Fruit fly (Drosophila melanogaster) whole organism, embryonic: ENCODE measurements around the gene CG9467.

Source experiments
- Adf1 ChIP-seq: fragments of 200-800 bp; sonication (Bioruptor generic); IDR thresholded peaks from 2 replicates; pipeline ENCODE4 v1.3.6; 2022; ENCODE audit warnings: missing biosample characterization, missing genetic modification characterization
- Bgb ChIP-seq: fragments of 200-800 bp; sonication (Bioruptor generic); IDR thresholded peaks from 2 replicates; pipeline ENCODE4 v1.3.6; 2022; ENCODE audit warnings: missing biosample characterization, missing genetic modification characterization; ENCODE audit not compliant: partially characterized antibody
- CG11398 ChIP-seq: fragments of 200-800 bp; sonication (Bioruptor generic); optimal IDR thresholded peaks from 2 replicates; lab custom pipeline; 2016; ENCODE audit warnings: missing biosample characterization, missing genetic modification characterization
- CG11456 ChIP-seq: fragments of 200-800 bp; sonication (Bioruptor generic); IDR thresholded peaks from 3 replicates; pipeline ENCODE4 v1.3.6; 2022; ENCODE audit warnings: missing biosample characterization, missing genetic modification characterization
- CG12236 ChIP-seq: fragments of 200-800 bp; sonication (Bioruptor generic); optimal IDR thresholded peaks from 2 replicates; lab custom pipeline; 2016; ENCODE audit warnings: missing biosample characterization, missing genetic modification characterization
- CG12659 ChIP-seq: fragments of 200-800 bp; sonication (Bioruptor generic); optimal IDR thresholded peaks from 3 replicates; lab custom pipeline; 2017; ENCODE audit warnings: mild to moderate bottlenecking, missing biosample characterization, missing genetic modification reagents, missing genetic modification characterization
- CG13775 ChIP-seq: fragments of 200-800 bp; sonication (Bioruptor generic); optimal IDR thresholded peaks from 3 replicates; lab custom pipeline; 2017; ENCODE audit warnings: missing biosample characterization, mild to moderate bottlenecking, missing genetic modification characterization
- CG18011 ChIP-seq: fragments of 200-800 bp; sonication (Bioruptor generic); optimal IDR thresholded peaks from 2 replicates; lab custom pipeline; 2017; ENCODE audit warnings: missing biosample characterization, missing genetic modification characterization, mild to moderate bottlenecking, moderate library complexity, missing genotype
- CG18599 ChIP-seq: fragments of 200-800 bp; sonication (Bioruptor generic); optimal IDR thresholded peaks from 3 replicates; lab custom pipeline; 2017; ENCODE audit warnings: missing biosample characterization, missing genetic modification characterization, mild to moderate bottlenecking, moderate library complexity, missing genetic modification reagents
- CG2875 ChIP-seq: fragments of 200-800 bp; sonication (Bioruptor generic); optimal IDR thresholded peaks from 2 replicates; lab custom pipeline; 2017; ENCODE audit warnings: missing biosample characterization, mild to moderate bottlenecking, missing genetic modification characterization, missing genetic modification reagents
- CG32767 ChIP-seq: fragments of 200-800 bp; sonication (Bioruptor generic); IDR thresholded peaks from 2 replicates; pipeline ENCODE4 v1.3.6; 2022; ENCODE audit warnings: missing biosample characterization, missing genetic modification characterization
- CG5180 ChIP-seq: fragments of 200-800 bp; sonication (Bioruptor generic); optimal IDR thresholded peaks from 3 replicates; lab custom pipeline; 2017; ENCODE audit warnings: missing biosample characterization, missing genetic modification characterization, mild to moderate bottlenecking, moderate library complexity, missing genetic modification reagents
- CG6791 ChIP-seq: fragments of 200-800 bp; sonication (Bioruptor generic); IDR thresholded peaks from 3 replicates; pipeline ENCODE4 v1.3.6; 2022; ENCODE audit warnings: missing biosample characterization, missing genetic modification characterization; ENCODE audit not compliant: partially characterized antibody
- CG7372 ChIP-seq: fragments of 200-800 bp; sonication (Bioruptor generic); IDR thresholded peaks from 2 replicates; pipeline ENCODE4 v1.3.6; 2022; ENCODE audit warnings: missing biosample characterization, missing genetic modification characterization
- Chrac-16 ChIP-seq: fragments of 200-800 bp; sonication (Bioruptor generic); optimal IDR thresholded peaks from 3 replicates; lab custom pipeline; 2016; ENCODE audit warnings: missing biosample characterization, missing genetic modification characterization
- CoRest ChIP-seq: fragments of 200-800 bp; sonication (Bioruptor generic); optimal IDR thresholded peaks from 3 replicates; lab custom pipeline; 2018; ENCODE audit warnings: missing biosample characterization, mild to moderate bottlenecking, missing genetic modification characterization, moderate library complexity
- Dp ChIP-seq: fragments of 200-800 bp; sonication (Bioruptor generic); optimal IDR thresholded peaks from 2 replicates; lab custom pipeline; 2018; ENCODE audit warnings: missing biosample characterization, mild to moderate bottlenecking, missing genetic modification characterization, moderate library complexity
- Gug ChIP-seq: fragments of 200-800 bp; sonication (Bioruptor generic); IDR thresholded peaks from 4 replicates; pipeline ENCODE4 v1.3.6; 2022; ENCODE audit warnings: missing biosample characterization, missing genetic modification characterization
- Hand ChIP-seq: fragments of 200-800 bp; sonication (Bioruptor generic); optimal IDR thresholded peaks from 2 replicates; lab custom pipeline; 2017; ENCODE audit warnings: mild to moderate bottlenecking, missing biosample characterization, missing genetic modification reagents, missing genetic modification characterization
- Hr51 ChIP-seq, 2 experiments: fragments of 200-800 bp; sonication (Bioruptor generic); optimal IDR thresholded peaks; 2 replicates in 1 of 2; 3 replicates in 1 of 2; lab custom pipeline; 2016 to 2018; ENCODE audit warnings: missing biosample characterization in 2 of 2, missing genetic modification characterization in 2 of 2, mild to moderate bottlenecking in 1 of 2, moderate library complexity in 1 of 2
- Jarid2 ChIP-seq: fragments of 200-800 bp; sonication (Bioruptor generic); optimal IDR thresholded peaks from 3 replicates; lab custom pipeline; 2017; ENCODE audit warnings: mild to moderate bottlenecking, missing biosample characterization, missing genetic modification reagents, missing genetic modification characterization
- NK7.1 ChIP-seq: fragments of 200-800 bp; sonication (Bioruptor generic); optimal IDR thresholded peaks from 3 replicates; lab custom pipeline; 2016; ENCODE audit warnings: missing biosample characterization, missing genetic modification characterization
- Ptx1 ChIP-seq: fragments of 200-800 bp; sonication (Bioruptor generic); IDR thresholded peaks from 2 replicates; pipeline ENCODE4 v1.3.6; 2022; ENCODE audit warnings: missing biosample characterization, missing genetic modification characterization
- Scr ChIP-seq: fragments of 200-800 bp; sonication (Bioruptor generic); IDR thresholded peaks from 2 replicates; pipeline ENCODE4 v1.3.6; 2022; ENCODE audit warnings: missing biosample characterization, missing genetic modification characterization; ENCODE audit not compliant: partially characterized antibody
- Spps ChIP-seq: fragments of 200-800 bp; sonication (Bioruptor generic); optimal IDR thresholded peaks from 2 replicates; lab custom pipeline; 2018; ENCODE audit warnings: missing biosample characterization, mild to moderate bottlenecking, missing genetic modification characterization
- Ssrp ChIP-seq: fragments of 200-800 bp; sonication (Bioruptor generic); optimal IDR thresholded peaks from 2 replicates; lab custom pipeline; 2018; ENCODE audit warnings: missing biosample characterization, mild to moderate bottlenecking, missing genetic modification characterization, moderate library complexity
- YL-1 ChIP-seq: fragments of 200-800 bp; sonication (Bioruptor generic); optimal IDR thresholded peaks from 3 replicates; lab custom pipeline; 2017; ENCODE audit warnings: missing biosample characterization, mild to moderate bottlenecking, missing genetic modification characterization
- bbx ChIP-seq: fragments of 200-800 bp; sonication (Bioruptor generic); IDR thresholded peaks from 2 replicates; pipeline ENCODE4 v1.3.6; 2022; ENCODE audit warnings: missing biosample characterization, missing genetic modification characterization; ENCODE audit not compliant: partially characterized antibody
- br ChIP-seq: fragments of >200 bp; optimal IDR thresholded peaks from 2 replicates; lab custom pipeline; 2017
- croc ChIP-seq: fragments of 200-800 bp; sonication (Bioruptor generic); conservative IDR thresholded peaks from 3 replicates; pipeline ENCODE4 v1.3.6; 2022; ENCODE audit warnings: missing biosample characterization, missing genetic modification characterization
- crp ChIP-seq, 2 experiments: fragments of 200-800 bp; sonication (Bioruptor generic); optimal IDR thresholded peaks; 2 replicates in 1 of 2; 3 replicates in 1 of 2; lab custom pipeline; 2017; ENCODE audit warnings: missing biosample characterization in 2 of 2, missing genetic modification characterization in 2 of 2, mild to moderate bottlenecking in 1 of 2, moderate library complexity in 1 of 2
- dan ChIP-seq: fragments of 200-800 bp; sonication (Bioruptor generic); IDR thresholded peaks from 2 replicates; pipeline ENCODE4 v1.3.6; 2022; ENCODE audit warnings: missing biosample characterization, missing genetic modification characterization
- danr ChIP-seq: fragments of 200-800 bp; sonication (Bioruptor generic); IDR thresholded peaks from 2 replicates; pipeline ENCODE4 v1.3.6; 2022; ENCODE audit warnings: missing biosample characterization, missing genetic modification characterization
- dati ChIP-seq: fragments of 200-800 bp; sonication (Bioruptor generic); IDR thresholded peaks from 2 replicates; pipeline ENCODE4 v1.3.6; 2022; ENCODE audit warnings: missing biosample characterization, missing genetic modification characterization
- dimm ChIP-seq: fragments of 200-800 bp; sonication (Bioruptor generic); IDR thresholded peaks from 2 replicates; pipeline ENCODE4 v1.3.6; 2022; ENCODE audit warnings: missing biosample characterization, missing genetic modification characterization
- gem ChIP-seq: fragments of 200-800 bp; sonication (Bioruptor generic); optimal IDR thresholded peaks from 2 replicates; lab custom pipeline; 2019; ENCODE audit warnings: missing biosample characterization, mild to moderate bottlenecking, missing genetic modification characterization, moderate library complexity
- inv ChIP-seq: fragments of 200-800 bp; sonication (Bioruptor generic); IDR thresholded peaks from 2 replicates; pipeline ENCODE4 v1.3.6; 2022; ENCODE audit warnings: missing biosample characterization, missing genetic modification characterization; ENCODE audit not compliant: partially characterized antibody
- jing ChIP-seq: fragments of 200-800 bp; sonication (Bioruptor generic); optimal IDR thresholded peaks from 2 replicates; lab custom pipeline; 2018; ENCODE audit warnings: missing biosample characterization, mild to moderate bottlenecking, missing genetic modification characterization
- kay ChIP-seq: fragments of 200-800 bp; sonication (Bioruptor generic); optimal IDR thresholded peaks from 2 replicates; lab custom pipeline; 2016; ENCODE audit warnings: missing biosample characterization, missing genetic modification characterization
- kni ChIP-seq: fragments of 200-800 bp; sonication (Bioruptor generic); optimal IDR thresholded peaks from 3 replicates; lab custom pipeline; 2017; ENCODE audit warnings: mild to moderate bottlenecking, missing biosample characterization, missing genetic modification reagents, missing genetic modification characterization
- pb ChIP-seq: fragments of 200-800 bp; sonication (Bioruptor generic); optimal IDR thresholded peaks from 3 replicates; lab custom pipeline; 2016; ENCODE audit warnings: missing biosample characterization, missing genetic modification characterization
- phol ChIP-seq: fragments of 200-800 bp; sonication (Bioruptor generic); optimal IDR thresholded peaks from 3 replicates; lab custom pipeline; 2018; ENCODE audit warnings: missing biosample characterization, mild to moderate bottlenecking, missing genetic modification characterization, moderate library complexity
- seq ChIP-seq: fragments of 200-800 bp; sonication (Bioruptor generic); IDR thresholded peaks from 2 replicates; pipeline ENCODE4 v1.3.6; 2022; ENCODE audit warnings: missing biosample characterization, missing genetic modification characterization
- shn ChIP-seq: fragments of 200-800 bp; sonication (Bioruptor generic); optimal IDR thresholded peaks from 3 replicates; lab custom pipeline; 2016; ENCODE audit warnings: missing biosample characterization, missing genetic modification characterization
- so ChIP-seq: fragments of 200-800 bp; sonication (Bioruptor generic); IDR thresholded peaks from 3 replicates; pipeline ENCODE4 v1.3.6; 2022; ENCODE audit warnings: missing biosample characterization, missing genetic modification characterization
- stwl ChIP-seq: fragments of 200-800 bp; sonication (Bioruptor generic); optimal IDR thresholded peaks from 3 replicates; lab custom pipeline; 2018; ENCODE audit warnings: missing biosample characterization, mild to moderate bottlenecking, missing genetic modification characterization, moderate library complexity
- usp ChIP-seq: fragments of >200 bp; optimal IDR thresholded peaks from 2 replicates; lab custom pipeline; 2017; ENCODE audit warnings: missing biosample characterization, missing genetic modification characterization
- vfl ChIP-seq: fragments of 200-800 bp; sonication (Bioruptor generic); optimal IDR thresholded peaks from 2 replicates; lab custom pipeline; 2016; ENCODE audit warnings: missing biosample characterization, missing genetic modification characterization
- vvl ChIP-seq: fragments of 200-800 bp; sonication (Bioruptor generic); IDR thresholded peaks from 2 replicates; pipeline ENCODE4 v1.3.6; 2022; ENCODE audit warnings: missing biosample characterization, missing genetic modification characterization
- wor ChIP-seq: fragments of 200-800 bp; sonication (Bioruptor generic); IDR thresholded peaks from 2 replicates; pipeline ENCODE4 v1.3.6; 2022; ENCODE audit warnings: missing biosample characterization, missing genetic modification characterization

CG9467 gene

dm6 chr3R:9777941-9778360 is 22.9 kb downstream of the CG9467 start, which contains the start of gene RpS29 (continued):
- TF ChIP-seq CG5180 (GFP tag; lab: Kevin White, UChicago) (peak; percentile 24), usp (GFP tag; lab: Kevin White, UChicago) (no peak), Adf1 (GFP tag; lab: Robert Waterston, UW) (peak; percentile 74), CG13775 (GFP tag; lab: Kevin White, UChicago) (peak; percentile 77), CG2875 (GFP tag; lab: Kevin White, UChicago) (peak; percentile 43), CoRest (tag; lab: Kevin White, UChicago) (peak; percentile 63), Chrac-16 (GFP tag; lab: Kevin White, UChicago) (peak; percentile 83), shn (GFP tag; lab: Kevin White, UChicago) (peak; percentile 88), CG11456 (peak; percentile 95), kay (GFP tag; lab: Kevin White, UChicago) (peak; percentile 32), Hand (GFP tag; lab: Kevin White, UChicago) (peak; percentile 62), bbx (GFP tag; lab: Robert Waterston, UW) (peak; percentile 95), Scr (GFP tag; lab: Robert Waterston, UW) (peak; percentile 91), Ptx1 (GFP tag; lab: Robert Waterston, UW) (peak; percentile 79), CG32767 (GFP tag; lab: Robert Waterston, UW) (peak; percentile 57; the same call in 1 of the 2 replicates), inv (GFP tag; lab: Robert Waterston, UW) (peak; percentile 92), dan (no peak), CG7372 (peak; percentile 77), croc (GFP tag; lab: Robert Waterston, UW) (0 out of 3 replicates have a peak, but pooled peaks have one; percentile 32), pb (GFP tag; lab: Kevin White, UChicago) (peak; percentile 78), CG6791 (peak; percentile 97), gem (tag; lab: Kevin White, UChicago) (peak; percentile 61), wor (GFP tag; lab: Robert Waterston, UW) (no peak), so (no peak), Gug (GFP tag; lab: Robert Waterston, UW) (peak; percentile 87), stwl (peak; percentile 73), CG18011 (GFP tag; lab: Kevin White, UChicago) (peak; percentile 75), Jarid2 (GFP tag; lab: Kevin White, UChicago) (peak; percentile 63), kni (GFP tag; lab: Kevin White, UChicago) (peak; percentile 78), dati (GFP tag; lab: Robert Waterston, UW) (no peak), Hr51 (GFP tag; optimal IDR thresholded peaks at IDR 0.05; lab: Kevin White, UChicago) (peak; percentile 50 to 85), seq (GFP tag; lab: Robert Waterston, UW) (no peak; the same call in 1 of the 2 replicates), vfl (GFP tag; lab: Kevin White, UChicago) (peak; percentile 79), Bgb (peak; percentile 98), phol (tag; lab: Kevin White, UChicago) (peak; percentile 82), NK7.1 (GFP tag; lab: Kevin White, UChicago) (peak; percentile 65), Dp (peak; percentile 99), CG12236 (peak; percentile 42), CG18599 (GFP tag; lab: Kevin White, UChicago) (peak; percentile 86), vvl (GFP tag; lab: Robert Waterston, UW) (peak; percentile 90), jing (GFP tag; lab: Kevin White, UChicago) (no peak), CG11398 (GFP tag; lab: Kevin White, UChicago) (peak; percentile 65), br (no peak), CG12659 (GFP tag; lab: Kevin White, UChicago) (peak; percentile 92), crp (GFP tag; optimal IDR thresholded peaks at IDR 0.05; lab: Kevin White, UChicago) (peak in 1 of 2 experiments; percentile 50), Spps (tag; lab: Kevin White, UChicago) (peak; percentile 29), YL-1 (GFP tag; lab: Kevin White, UChicago) (peak; percentile 99), Ssrp (peak; percentile 16), danr (GFP tag; lab: Robert Waterston, UW) (0 out of 2 replicates have a peak, but pooled peaks have one; percentile 28), dimm (GFP tag; lab: Robert Waterston, UW) (no peak)
